Fruit fly (Drosophila melanogaster) whole organism, prepupa: ENCODE measurements around the gene Coq2.

Experiments used
- Blimp-1 ChIP-seq: fragments of 200-800 bp; sonication (Bioruptor generic); optimal IDR thresholded peaks from 3 replicates; lab custom pipeline; 2017; ENCODE audit warnings: missing biosample characterization, missing genetic modification characterization, mild to moderate bottlenecking, moderate library complexity, missing genetic modification reagents
- CG10631 ChIP-seq: fragments of 200-800 bp; sonication (Bioruptor generic); optimal IDR thresholded peaks from 2 replicates; lab custom pipeline; 2016; ENCODE audit warnings: missing biosample characterization, missing genetic modification characterization
- CG10669 ChIP-seq: fragments of 200-800 bp; sonication (Bioruptor generic); optimal IDR thresholded peaks from 3 replicates; lab custom pipeline; 2018; ENCODE audit warnings: missing biosample characterization, mild to moderate bottlenecking, missing genetic modification characterization, moderate library complexity
- CG11294 ChIP-seq: fragments of 200-800 bp; sonication (Bioruptor generic); IDR thresholded peaks from 2 replicates; pipeline ENCODE4 v1.3.6; 2022; ENCODE audit warnings: missing biosample characterization, missing genetic modification characterization
- CG11762 ChIP-seq: fragments of 200-800 bp; sonication (Bioruptor generic); optimal IDR thresholded peaks from 3 replicates; lab custom pipeline; 2016; ENCODE audit warnings: missing biosample characterization, missing genetic modification characterization; ENCODE audit not compliant: insufficient read depth
- CG15336 ChIP-seq: fragments of 200-800 bp; sonication (Bioruptor generic); IDR thresholded peaks from 2 replicates; pipeline ENCODE4 v1.3.6; 2022; ENCODE audit warnings: missing biosample characterization, missing genetic modification characterization
- CG1621 ChIP-seq: fragments of 200-800 bp; sonication (Bioruptor generic); optimal IDR thresholded peaks from 3 replicates; lab custom pipeline; 2018; ENCODE audit warnings: missing biosample characterization, mild to moderate bottlenecking, missing genetic modification characterization
- CG16779 ChIP-seq: fragments of 200-800 bp; sonication (Bioruptor generic); optimal IDR thresholded peaks from 3 replicates; lab custom pipeline; 2017; ENCODE audit warnings: missing biosample characterization, mild to moderate bottlenecking, missing genetic modification characterization
- CG3032 ChIP-seq: fragments of 200-800 bp; optimal IDR thresholded peaks from 2 replicates; lab custom pipeline; 2019; ENCODE audit warnings: missing biosample characterization, mild to moderate bottlenecking, missing genetic modification characterization, moderate library complexity
- CG31627 ChIP-seq: fragments of 200-800 bp; sonication (Bioruptor generic); optimal IDR thresholded peaks from 3 replicates; lab custom pipeline; 2016; ENCODE audit warnings: missing biosample characterization, missing genetic modification characterization
- CG32006 ChIP-seq: fragments of 200-800 bp; sonication (Bioruptor generic); optimal IDR thresholded peaks from 3 replicates; lab custom pipeline; 2017; ENCODE audit warnings: missing biosample characterization, mild to moderate bottlenecking, missing genetic modification characterization
- CG34406 ChIP-seq: fragments of 200-800 bp; sonication (Bioruptor generic); optimal IDR thresholded peaks from 3 replicates; lab custom pipeline; 2016; ENCODE audit warnings: missing biosample characterization, missing genetic modification characterization
- CG6163 ChIP-seq: fragments of 200-800 bp; sonication (Bioruptor generic); IDR thresholded peaks from 3 replicates; pipeline ENCODE4 v1.3.6; 2022; ENCODE audit warnings: missing biosample characterization, missing genetic modification characterization
- CG6792 ChIP-seq: fragments of 200-800 bp; sonication (Bioruptor generic); optimal IDR thresholded peaks from 3 replicates; lab custom pipeline; 2016; ENCODE audit warnings: missing biosample characterization, missing genetic modification characterization
- CG6808 ChIP-seq: fragments of 200-800 bp; sonication (Bioruptor generic); optimal IDR thresholded peaks from 3 replicates; lab custom pipeline; 2017; ENCODE audit warnings: missing biosample characterization, missing genetic modification characterization, mild to moderate bottlenecking, moderate library complexity, missing genetic modification reagents
- CG8319 ChIP-seq: fragments of 200-800 bp; sonication (Bioruptor generic); optimal IDR thresholded peaks from 3 replicates; lab custom pipeline; 2016; ENCODE audit warnings: missing biosample characterization, missing genetic modification characterization
- Eip75B ChIP-seq: fragments of 200-800 bp; sonication (Bioruptor generic); optimal IDR thresholded peaks from 3 replicates; lab custom pipeline; 2016; ENCODE audit warnings: missing biosample characterization, missing genetic modification characterization
- Eip78C ChIP-seq: fragments of 200-800 bp; sonication (Bioruptor generic); peaks from one replicate; lab custom pipeline; 2016; ENCODE audit warnings: missing biosample characterization, missing genetic modification characterization
- Ets21C ChIP-seq: fragments of 200-800 bp; sonication (Bioruptor generic); optimal IDR thresholded peaks from 3 replicates; lab custom pipeline; 2016; ENCODE audit warnings: missing biosample characterization, missing genetic modification characterization
- Ets96B ChIP-seq: fragments of 200-800 bp; optimal IDR thresholded peaks from 2 replicates; lab custom pipeline; 2019; ENCODE audit warnings: missing biosample characterization, mild to moderate bottlenecking, missing genetic modification characterization, moderate library complexity
- Gug ChIP-seq: fragments of 200-800 bp; sonication (Bioruptor generic); IDR thresholded peaks from 2 replicates; pipeline ENCODE4 v1.3.6; 2022; ENCODE audit warnings: missing biosample characterization, missing genetic modification characterization
- Hr38 ChIP-seq: sonication (Bioruptor generic); optimal IDR thresholded peaks from 2 replicates; lab custom pipeline; 2016; ENCODE audit warnings: missing biosample characterization, missing genetic modification characterization
- Hr39 ChIP-seq: fragments of 200-800 bp; sonication (Bioruptor generic); optimal IDR thresholded peaks from 2 replicates; lab custom pipeline; 2016; ENCODE audit warnings: missing biosample characterization, missing genetic modification characterization
- OdsH ChIP-seq: fragments of 200-800 bp; sonication (Bioruptor generic); optimal IDR thresholded peaks from 3 replicates; lab custom pipeline; 2016; ENCODE audit warnings: missing biosample characterization, missing genetic modification characterization
- Smox ChIP-seq: fragments of 200-800 bp; sonication (Bioruptor generic); optimal IDR thresholded peaks from 3 replicates; lab custom pipeline; 2016; ENCODE audit warnings: missing biosample characterization, missing genetic modification characterization
- Sox102F ChIP-seq: fragments of 200-800 bp; sonication (Bioruptor generic); optimal IDR thresholded peaks from 2 replicates; lab custom pipeline; 2016; ENCODE audit warnings: missing biosample characterization, mild to moderate bottlenecking, missing genetic modification characterization
- Sox15 ChIP-seq: fragments of 200-800 bp; sonication (Bioruptor generic); optimal IDR thresholded peaks from 3 replicates; lab custom pipeline; 2016; ENCODE audit warnings: missing biosample characterization, missing genetic modification characterization
- acj6 ChIP-seq: fragments of 200-800 bp; sonication (Bioruptor generic); optimal IDR thresholded peaks from 3 replicates; lab custom pipeline; 2016; ENCODE audit warnings: missing biosample characterization, missing genetic modification characterization
- cyc ChIP-seq: fragments of 200-800 bp; sonication (Bioruptor generic); optimal IDR thresholded peaks from 3 replicates; lab custom pipeline; 2016; ENCODE audit warnings: missing biosample characterization, missing genetic modification characterization
- dac ChIP-seq: fragments of 200-800 bp; sonication (Bioruptor generic); optimal IDR thresholded peaks from 2 replicates; lab custom pipeline; 2017; ENCODE audit warnings: missing biosample characterization, mild to moderate bottlenecking, missing genetic modification characterization
- dsx ChIP-seq: fragments of 200-800 bp; optimal IDR thresholded peaks from 3 replicates; lab custom pipeline; 2019; ENCODE audit warnings: missing biosample characterization, mild to moderate bottlenecking, missing genetic modification characterization, moderate library complexity; ENCODE audit not compliant: poor library complexity, severe bottlenecking
- eg ChIP-seq: fragments of 200-800 bp; sonication (Bioruptor generic); IDR thresholded peaks from 3 replicates; pipeline ENCODE4 v1.3.6; 2022; ENCODE audit warnings: missing biosample characterization, missing genetic modification characterization
- fd59A ChIP-seq: fragments of 200-800 bp; sonication (Bioruptor generic); optimal IDR thresholded peaks from 2 replicates; lab custom pipeline; 2017; ENCODE audit warnings: missing biosample characterization, mild to moderate bottlenecking, missing genetic modification characterization, missing genetic modification reagents
- fkh ChIP-seq: fragments of 200-800 bp; sonication (Bioruptor generic); optimal IDR thresholded peaks from 3 replicates; lab custom pipeline; 2017; ENCODE audit warnings: missing biosample characterization, mild to moderate bottlenecking, missing genetic modification characterization, moderate library complexity
- lz ChIP-seq: fragments of 200-800 bp; sonication (Bioruptor generic); optimal IDR thresholded peaks from 3 replicates; lab custom pipeline; 2016; ENCODE audit warnings: missing biosample characterization, missing genetic modification characterization
- net ChIP-seq: fragments of 200-800 bp; sonication (Bioruptor generic); optimal IDR thresholded peaks from 3 replicates; lab custom pipeline; 2016; ENCODE audit warnings: missing biosample characterization, missing genetic modification characterization
- pdm3 ChIP-seq: fragments of 200-800 bp; sonication (Bioruptor generic); optimal IDR thresholded peaks from 3 replicates; lab custom pipeline; 2016; ENCODE audit warnings: missing biosample characterization, missing genetic modification characterization
- salr ChIP-seq, 2 experiments: fragments of 200-800 bp; sonication (Bioruptor generic); optimal IDR thresholded peaks; 3 replicates each; lab custom pipeline; 2016 to 2018; ENCODE audit warnings: missing biosample characterization in 2 of 2, missing genetic modification characterization in 2 of 2, mild to moderate bottlenecking in 1 of 2
- spab ChIP-seq: fragments of 200-800 bp; sonication (Bioruptor generic); optimal IDR thresholded peaks from 2 replicates; lab custom pipeline; 2017; ENCODE audit warnings: missing biosample characterization, mild to moderate bottlenecking, missing genetic modification characterization, missing genetic modification reagents
- vri ChIP-seq: fragments of 200-800 bp; sonication (Bioruptor generic); optimal IDR thresholded peaks from 3 replicates; lab custom pipeline; 2016; ENCODE audit warnings: missing biosample characterization, mild to moderate bottlenecking, missing genetic modification characterization

Coq2 gene

DNA sequence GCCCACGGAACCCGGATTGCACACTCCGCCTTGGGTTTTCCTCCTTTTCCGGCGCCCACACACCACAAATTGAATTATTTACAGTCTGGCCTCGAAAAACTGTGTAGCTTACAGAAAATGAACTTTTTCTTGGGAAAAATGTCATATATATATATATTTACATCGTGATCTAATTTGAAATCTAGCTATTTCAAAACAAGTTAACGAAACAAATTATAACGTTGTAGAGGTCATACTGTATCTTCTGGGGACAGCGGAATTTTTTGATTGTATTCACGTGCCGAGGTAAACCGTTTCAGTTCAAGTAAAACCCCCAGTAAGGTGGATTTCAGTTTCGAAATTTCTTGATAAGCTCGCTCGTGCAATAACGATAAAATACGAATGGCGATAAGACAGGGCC is 38.1 kb upstream of the Coq2 start (continued):
- peak; percentile 47 for TF ChIP-seq CG34406 (GFP tag; lab: Kevin White, UChicago)
- TF ChIP-seq CG11762: no peak
- peak; percentile 44 for TF ChIP-seq pdm3 (GFP tag; lab: Kevin White, UChicago)
- peak; percentile 38; the same call in 1 of the 2 replicates for TF ChIP-seq CG11294 (GFP tag; lab: Robert Waterston, UW)
- TF ChIP-seq OdsH (GFP tag; lab: Kevin White, UChicago): peak; percentile 44
- no peak for TF ChIP-seq salr (GFP tag; optimal IDR thresholded peaks at IDR 0.05; lab: Kevin White, UChicago)
- no peak for TF ChIP-seq CG10631 (GFP tag; lab: Kevin White, UChicago)
- peak; percentile 45 for TF ChIP-seq acj6 (GFP tag; lab: Kevin White, UChicago)
- TF ChIP-seq Smox (GFP tag; lab: Kevin White, UChicago): no peak
- peak; percentile 56 for TF ChIP-seq lz (GFP tag; lab: Kevin White, UChicago)
- TF ChIP-seq net (GFP tag; lab: Kevin White, UChicago): no peak
- TF ChIP-seq eg (GFP tag; lab: Robert Waterston, UW): peak; percentile 85
- no peak for TF ChIP-seq spab
- TF ChIP-seq CG10669 (GFP tag; lab: Kevin White, UChicago): peak; percentile 15
- TF ChIP-seq fkh (GFP tag; lab: Kevin White, UChicago): no peak
- TF ChIP-seq fd59A (GFP tag; lab: Kevin White, UChicago): no peak

DNA sequence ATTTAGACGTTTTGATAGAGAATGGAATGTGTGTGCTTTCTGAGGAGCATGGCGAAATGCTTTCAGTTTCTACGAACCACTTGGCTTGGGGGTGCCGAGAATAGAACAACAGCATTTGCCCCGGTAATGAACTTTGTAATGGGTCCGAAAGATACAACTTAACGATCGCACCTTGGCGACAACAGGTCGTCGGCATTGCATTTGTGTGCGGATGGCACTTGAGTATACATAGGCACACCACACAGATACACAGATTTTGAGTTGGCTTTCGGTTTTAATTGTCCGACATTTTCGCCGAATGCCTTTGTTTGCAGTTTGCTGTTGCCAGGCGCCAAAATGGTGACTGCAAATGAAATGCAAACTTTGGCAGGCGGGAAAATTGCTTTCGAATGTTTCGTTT is 37.7 kb upstream of the Coq2 start:
- no peak for TF ChIP-seq fd59A (GFP tag; lab: Kevin White, UChicago)
- TF ChIP-seq pdm3 (GFP tag; lab: Kevin White, UChicago): no peak
- TF ChIP-seq Hr38 (GFP tag; lab: Kevin White, UChicago): no peak
- TF ChIP-seq salr (GFP tag; optimal IDR thresholded peaks at IDR 0.05; lab: Kevin White, UChicago): no peak
- TF ChIP-seq Eip78C (GFP tag; lab: Kevin White, UChicago): no peak
- TF ChIP-seq CG10669 (GFP tag; lab: Kevin White, UChicago): no peak
- TF ChIP-seq CG6792 (GFP tag; lab: Kevin White, UChicago): no peak
- no peak for TF ChIP-seq cyc (GFP tag; lab: Kevin White, UChicago)
- no peak for TF ChIP-seq CG8319 (GFP tag; lab: Kevin White, UChicago)
- no peak for TF ChIP-seq Hr39 (GFP tag; lab: Kevin White, UChicago)
- TF ChIP-seq Blimp-1 (GFP tag; lab: Kevin White, UChicago): no peak
- TF ChIP-seq CG11762: no peak
- TF ChIP-seq CG11294 (GFP tag; lab: Robert Waterston, UW): no peak
- no peak for TF ChIP-seq CG34406 (GFP tag; lab: Kevin White, UChicago)
- no peak for TF ChIP-seq spab
- TF ChIP-seq CG1621: no peak

DNA sequence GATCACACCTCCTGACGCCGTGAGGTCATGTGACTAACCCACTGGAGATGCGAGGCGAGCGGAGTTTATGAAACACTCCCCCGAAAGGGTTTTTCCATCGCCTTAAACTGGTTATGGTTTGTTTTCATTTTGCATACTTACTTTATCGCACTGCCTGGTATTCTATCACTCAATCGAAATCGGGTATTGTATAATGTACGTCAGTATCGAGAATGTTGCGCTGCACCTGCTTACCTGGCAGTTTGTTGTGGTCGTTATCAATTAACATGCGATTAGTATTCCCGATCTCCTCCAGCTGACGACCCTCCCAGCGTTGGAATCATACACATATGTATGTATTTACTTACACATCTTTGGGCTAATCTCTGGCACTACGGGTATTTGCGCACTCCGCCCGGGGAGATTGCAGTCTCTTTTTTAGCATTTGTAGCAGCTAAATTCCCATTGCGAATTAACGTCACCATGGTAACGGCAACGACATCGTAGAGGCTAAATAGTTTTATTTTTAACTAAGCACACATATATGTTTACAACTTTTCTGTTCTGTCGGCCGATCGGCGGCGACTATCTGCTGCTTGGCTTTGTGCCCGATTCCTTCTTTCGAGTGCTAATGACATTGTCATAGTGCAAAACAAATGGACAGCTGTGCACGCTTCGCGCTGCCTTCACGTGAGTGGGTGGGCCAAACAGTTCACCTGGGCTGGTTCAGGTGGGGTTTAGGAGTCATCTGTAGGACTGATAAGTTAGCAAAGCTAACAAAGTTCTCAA is 36.8 kb upstream of the Coq2 start:
- TF ChIP-seq net (GFP tag; lab: Kevin White, UChicago) (peak; percentile 51), Sox15 (no peak), Eip78C (GFP tag; lab: Kevin White, UChicago) (peak; percentile 43), vri (peak; percentile 90), fkh (GFP tag; lab: Kevin White, UChicago) (peak; percentile 45)

DNA sequence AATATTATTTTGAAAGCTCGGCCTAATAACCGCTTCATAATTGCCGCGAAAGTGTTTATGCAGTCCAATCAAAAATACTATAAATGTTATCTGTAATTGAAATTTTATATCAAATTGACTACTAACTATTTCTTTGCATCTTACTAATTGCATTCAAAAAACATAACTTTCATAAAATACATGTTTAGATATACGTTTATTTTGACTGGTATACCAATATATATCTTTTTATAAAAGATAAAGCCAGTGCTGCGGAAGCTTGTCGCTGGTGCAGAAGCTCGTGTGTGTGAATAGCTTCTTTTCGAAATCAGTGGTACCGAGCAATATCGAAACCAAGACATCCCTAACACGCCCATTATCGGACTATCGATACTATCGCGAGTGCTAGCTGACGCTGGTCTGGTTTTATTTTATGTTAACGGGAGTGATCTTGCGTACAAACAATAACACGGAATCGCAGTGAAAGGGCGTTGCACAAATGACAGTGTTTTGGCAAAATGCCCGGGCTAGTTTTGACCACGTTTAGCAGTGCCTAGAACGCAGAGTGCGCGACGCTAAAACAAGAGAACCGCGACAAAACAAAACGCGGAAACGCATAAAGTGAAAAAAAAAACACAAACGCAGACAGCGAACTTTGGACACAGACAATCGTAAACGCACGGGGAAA is 33.2 kb upstream of the Coq2 start, which contains the start of gene Atg13:
Gene Atg13 (plus strand): TSS at position 367 of the 667 bp plus-strand sequence.
- TF ChIP-seq CG15336 (GFP tag; lab: Robert Waterston, UW): peak; percentile 78
- TF ChIP-seq CG34406 (GFP tag; lab: Kevin White, UChicago): no peak
- TF ChIP-seq Ets96B (tag; lab: Kevin White, UChicago): peak; percentile 46
- TF ChIP-seq Gug (GFP tag; lab: Robert Waterston, UW): 0 out of 2 replicates have a peak, but pooled peaks have one; percentile 36
- TF ChIP-seq dsx (GFP tag; lab: Kevin White, UChicago): no peak
- TF ChIP-seq CG10631 (GFP tag; lab: Kevin White, UChicago): no peak
- no peak for TF ChIP-seq dac (GFP tag; lab: Kevin White, UChicago)
- peak; percentile 25 for TF ChIP-seq CG11762
- TF ChIP-seq Sox102F (GFP tag; lab: Kevin White, UChicago): no peak
- TF ChIP-seq CG10669 (GFP tag; lab: Kevin White, UChicago): no peak
- no peak for TF ChIP-seq spab
- TF ChIP-seq Eip75B (GFP tag; lab: Kevin White, UChicago): no peak
- TF ChIP-seq net (GFP tag; lab: Kevin White, UChicago): no peak
- no peak for TF ChIP-seq CG16779 (tag; lab: Kevin White, UChicago)
- no peak for TF ChIP-seq Ets21C
- peak; percentile 33 for TF ChIP-seq CG31627 (GFP tag; lab: Kevin White, UChicago)
- peak; percentile 72 for TF ChIP-seq CG6163 (GFP tag; lab: Robert Waterston, UW)
- peak; percentile 92 for TF ChIP-seq CG6808 (GFP tag; lab: Kevin White, UChicago)
- peak; percentile 33 for TF ChIP-seq CG3032 (tag; lab: Kevin White, UChicago)
- TF ChIP-seq Sox15: no peak
- peak; percentile 17 to 41 for TF ChIP-seq salr (GFP tag; optimal IDR thresholded peaks at IDR 0.05; lab: Kevin White, UChicago)
- no peak; the same call in 2 of the 3 replicates for TF ChIP-seq eg (GFP tag; lab: Robert Waterston, UW)
- TF ChIP-seq CG32006 (GFP tag; lab: Kevin White, UChicago): no peak
- no peak for TF ChIP-seq pdm3 (GFP tag; lab: Kevin White, UChicago)
